Worm (Caenorhabditis elegans): ENCODE data around the gene T22G5.1.

T22G5.1 gene

DNA sequence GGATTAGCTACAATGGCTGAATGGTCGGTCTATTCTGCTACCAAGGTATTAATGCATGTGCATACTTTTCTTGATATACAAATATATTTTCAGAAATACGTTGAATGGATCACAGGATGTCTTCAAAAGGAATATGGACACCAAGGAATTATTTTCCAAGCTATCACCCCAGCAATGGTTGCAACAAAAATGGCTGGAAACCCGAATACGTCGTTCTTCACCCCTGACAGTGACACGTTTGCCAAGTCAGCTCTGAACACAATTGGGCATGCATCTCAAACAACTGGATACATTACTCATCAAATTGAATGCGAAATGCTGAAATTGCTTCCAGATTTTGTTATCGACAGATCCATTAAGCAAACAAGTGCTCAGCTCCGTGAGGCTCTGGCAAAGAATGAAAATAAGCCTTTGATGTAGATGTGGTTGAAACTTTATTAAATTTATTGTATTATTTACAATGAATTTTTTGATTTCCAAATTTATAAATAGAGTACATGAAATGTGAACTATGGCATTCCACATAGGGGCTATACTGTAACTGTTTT lies 31.0 kb downstream of the T22G5.1 start (continued):
- TF ChIP-seq nhr-19 (GFP tag; conservative IDR thresholded peaks at IDR 0.05) (peak; percentile 54), lin-15B (tag; optimal IDR thresholded peaks at IDR 0.05) (no peak), zip-4 (GFP tag; optimal IDR thresholded peaks at IDR 0.05) (no peak), xbp-1 (tag; optimal IDR thresholded peaks at IDR 0.05) (no peak), ceh-90 (tag; optimal IDR thresholded peaks at IDR 0.05) (no peak), efl-1 (optimal IDR thresholded peaks at IDR 0.05) (no peak), efl-1 (GFP tag; optimal IDR thresholded peaks at IDR 0.05 in 1 of 2) (peak in 1 of 2 experiments; percentile 96), lsy-2 (tag; optimal IDR thresholded peaks at IDR 0.05) (peak in 1 of 2 experiments; percentile 45), tbx-2 (tag; optimal IDR thresholded peaks at IDR 0.05) (no peak), nhr-77 (tag; optimal IDR thresholded peaks at IDR 0.05) (no peak)

DNA sequence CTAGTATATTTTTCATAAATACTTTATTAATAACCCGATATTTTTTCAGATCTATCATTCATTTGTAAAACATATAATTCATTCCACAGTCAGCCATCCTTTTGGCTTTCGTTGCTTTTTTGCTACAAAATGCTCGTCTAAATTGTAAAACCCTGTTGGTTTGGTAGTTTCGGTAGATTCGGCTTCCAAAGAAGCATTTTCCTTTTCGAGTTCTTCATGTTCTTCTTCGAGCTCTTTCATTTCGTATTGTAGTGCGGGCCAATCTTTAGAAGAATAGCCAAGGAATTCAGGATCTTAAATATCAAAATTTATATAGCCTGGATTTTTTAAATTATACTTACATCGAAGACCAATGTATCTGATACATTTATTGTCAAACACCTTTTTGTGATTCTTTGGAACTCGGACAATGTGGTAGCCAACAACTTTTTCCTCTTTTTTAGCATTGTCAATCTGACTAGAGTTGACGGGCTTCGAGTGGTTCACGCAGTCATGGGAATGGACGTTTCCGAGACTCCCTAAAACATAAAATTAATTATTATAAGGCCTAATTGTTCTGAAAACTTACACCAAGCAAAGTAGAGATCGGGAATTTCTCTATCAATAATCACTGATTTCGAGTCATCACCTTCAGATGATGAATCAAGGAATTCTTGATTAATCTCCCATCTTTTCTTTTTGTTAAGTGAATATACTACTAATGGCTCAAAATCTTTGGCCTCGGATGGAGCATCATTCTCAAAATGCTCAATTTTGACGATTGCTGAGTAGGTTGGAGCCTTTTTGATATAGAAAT lies 31.7 kb downstream of the T22G5.1 start:
- TF ChIP-seq rnt-1 (tag; optimal IDR thresholded peaks at IDR 0.05) (no peak), nhr-28 (tag; optimal IDR thresholded peaks at IDR 0.05) (no peak), lin-35 (GFP tag; optimal IDR thresholded peaks at IDR 0.05) (no peak), isw-1 (GFP tag; IDR thresholded peaks at IDR 0.05) (no peak), nhr-12 (tag; optimal IDR thresholded peaks at IDR 0.05) (no peak), lsy-2 (tag; optimal IDR thresholded peaks at IDR 0.05) (no peak), aha-1 (tag; optimal IDR thresholded peaks at IDR 0.05) (no peak), nhr-20 (tag; optimal IDR thresholded peaks at IDR 0.05) (no peak), unc-86 (tag; optimal IDR thresholded peaks at IDR 0.05) (no peak), blmp-1 (tag; optimal IDR thresholded peaks at IDR 0.05) (no peak), F16B12.6 (tag; optimal IDR thresholded peaks at IDR 0.05) (no peak), nhr-90 (tag; optimal IDR thresholded peaks at IDR 0.05; ENCODE audit: poor library complexity) (no peak), elt-3 (tag; optimal IDR thresholded peaks at IDR 0.05) (peak in 1 of 6 experiments; percentile 6), nhr-84 (tag; optimal IDR thresholded peaks at IDR 0.05) (no peak), nhr-85 (tag) (peak; percentile 39), ztf-11 (tag; optimal IDR thresholded peaks at IDR 0.05) (no peak), C34B4.2 (tag; optimal IDR thresholded peaks at IDR 0.05) (no peak), nhr-77 (tag; optimal IDR thresholded peaks at IDR 0.05) (no peak), nhr-71 (tag; optimal IDR thresholded peaks at IDR 0.05) (peak; percentile 17), ces-1 (GFP tag; optimal IDR thresholded peaks at IDR 0.05) (no peak), snpc-4 (tag; optimal IDR thresholded peaks at IDR 0.05) (no peak), lin-13 (GFP tag; optimal IDR thresholded peaks at IDR 0.05) (no peak), lin-39 (tag; optimal IDR thresholded peaks at IDR 0.05) (no peak), swsn-7 (tag; optimal IDR thresholded peaks at IDR 0.05) (no peak), ceh-82 (tag; optimal IDR thresholded peaks at IDR 0.05) (no peak), ceh-88 (GFP tag; IDR thresholded peaks at IDR 0.05) (peak; percentile 9), nhr-76 (tag; optimal IDR thresholded peaks at IDR 0.05) (no peak), nhr-11 (tag; optimal IDR thresholded peaks at IDR 0.05) (no peak), tlp-1 (tag; optimal IDR thresholded peaks at IDR 0.05) (no peak), unc-130 (tag; optimal IDR thresholded peaks at IDR 0.05) (no peak), lir-3 (tag; optimal IDR thresholded peaks at IDR 0.05; ENCODE audit: poor library complexity) (peak; percentile 17), pqm-1 (tag; optimal IDR thresholded peaks at IDR 0.05) (no peak), jun-1 (tag; optimal IDR thresholded peaks at IDR 0.05) (no peak), elt-2 (tag; optimal IDR thresholded peaks at IDR 0.05) (peak; percentile 9), sptf-1 (tag; optimal IDR thresholded peaks at IDR 0.05) (no peak), ama-1 (optimal IDR thresholded peaks at IDR 0.05) (peak; percentile 12), pax-3 (tag; optimal IDR thresholded peaks at IDR 0.05) (peak; percentile 61), fos-1 (tag; optimal IDR thresholded peaks at IDR 0.05) (no peak), vab-15 (tag; optimal IDR thresholded peaks at IDR 0.05) (no peak), unc-62 (GFP tag; optimal IDR thresholded peaks at IDR 0.05) (no peak)

Measured in whole organism, L1 larva.